Worm (Caenorhabditis elegans) whole organism, mixed stage, embryonic: ENCODE results near the gene srx-93.

Experiments
- M03D4.4 ChIP-seq: sonication (generic microtip); optimal IDR thresholded peaks from 2 replicates; lab custom pipeline; 2017; ENCODE audit warnings: mild to moderate bottlenecking, missing genetic modification characterization, missing compliant biosample characterization
- bed-3 ChIP-seq: fragments of 200-800 bp; sonication (Bioruptor generic); optimal IDR thresholded peaks from 3 replicates; lab custom pipeline; 2018; ENCODE audit warnings: mild to moderate bottlenecking, missing genetic modification characterization, moderate library complexity, missing compliant biosample characterization
- blmp-1 ChIP-seq: fragments of 150-350 bp; optimal IDR thresholded peaks from 2 replicates; lab custom pipeline; 2014; ENCODE audit warnings: missing biosample characterization, missing genetic modification characterization
- ceh-39 ChIP-seq: fragments of 150-350 bp; optimal IDR thresholded peaks from 2 replicates; lab custom pipeline; 2014; ENCODE audit warnings: missing biosample characterization, missing genetic modification characterization
- ceh-43 ChIP-seq: fragments of 200-800 bp; sonication (Bioruptor generic); optimal IDR thresholded peaks from 2 replicates; lab custom pipeline; 2018; ENCODE audit warnings: mild to moderate bottlenecking, missing genetic modification characterization, moderate library complexity, missing compliant biosample characterization
- ceh-83 ChIP-seq: fragments of 200-800 bp; sonication (Bioruptor generic); optimal IDR thresholded peaks from 2 replicates; lab custom pipeline; 2018; ENCODE audit warnings: mild to moderate bottlenecking, missing genetic modification characterization, missing compliant biosample characterization
- ces-1 ChIP-seq: fragments of 150-350 bp; optimal IDR thresholded peaks from 2 replicates; lab custom pipeline; 2014; ENCODE audit warnings: missing biosample characterization, missing genetic modification reagents, missing genetic modification characterization
- cnd-1 ChIP-seq: fragments of 200-800 bp; sonication (Bioruptor generic); optimal IDR thresholded peaks from 2 replicates; lab custom pipeline; 2018; ENCODE audit warnings: mild to moderate bottlenecking, missing genetic modification characterization, missing compliant biosample characterization
- drap-1 ChIP-seq: fragments of 200-800 bp; sonication (Bioruptor generic); optimal IDR thresholded peaks from 3 replicates; lab custom pipeline; 2018; ENCODE audit warnings: mild to moderate bottlenecking, missing genetic modification characterization, missing compliant biosample characterization
- elt-1 ChIP-seq: sonication (generic microtip); optimal IDR thresholded peaks from 2 replicates; lab custom pipeline; 2017; ENCODE audit warnings: missing genetic modification characterization, mild to moderate bottlenecking, missing compliant biosample characterization, antibody characterized with exemption, moderate library complexity, borderline replicate concordance; ENCODE audit not compliant: insufficient read depth
- elt-3 ChIP-seq: fragments of 150-350 bp; optimal IDR thresholded peaks from 2 replicates; lab custom pipeline; 2014; ENCODE audit warnings: missing biosample characterization, missing genetic modification characterization
- flh-1 ChIP-seq: fragments of 200-800 bp; sonication (Bioruptor generic); optimal IDR thresholded peaks from 2 replicates; lab custom pipeline; 2018; ENCODE audit warnings: mild to moderate bottlenecking, missing genetic modification characterization, moderate library complexity, missing compliant biosample characterization
- ham-2 ChIP-seq: fragments of 200-800 bp; sonication (Bioruptor generic); optimal IDR thresholded peaks from 2 replicates; lab custom pipeline; 2018; ENCODE audit warnings: mild to moderate bottlenecking, missing genetic modification characterization, missing compliant biosample characterization
- hlh-1 ChIP-seq: fragments of 150-350 bp; optimal IDR thresholded peaks from 2 replicates; lab custom pipeline; 2014; ENCODE audit warnings: missing biosample characterization, missing genetic modification reagents, missing genetic modification characterization
- lin-13 ChIP-seq: fragments of 150-350 bp; optimal IDR thresholded peaks from 2 replicates; lab custom pipeline; 2014; ENCODE audit warnings: missing biosample characterization, missing genetic modification characterization
- lin-32 ChIP-seq: fragments of 200-800 bp; sonication (Bioruptor generic); optimal IDR thresholded peaks from 2 replicates; lab custom pipeline; 2018; ENCODE audit warnings: mild to moderate bottlenecking, missing genetic modification characterization, missing compliant biosample characterization
- lsy-2 ChIP-seq: fragments of 150-350 bp; optimal IDR thresholded peaks from 2 replicates; lab custom pipeline; 2014; ENCODE audit warnings: missing biosample characterization, missing genetic modification characterization
- mep-1 ChIP-seq: fragments of 150-350 bp; optimal IDR thresholded peaks from 2 replicates; lab custom pipeline; 2017; ENCODE audit warnings: missing biosample characterization, missing genetic modification reagents, missing genetic modification characterization, inconsistent platforms
- mls-2 ChIP-seq: sonication (generic microtip); optimal IDR thresholded peaks from 2 replicates; lab custom pipeline; 2016; ENCODE audit warnings: mild to moderate bottlenecking, missing genetic modification characterization, moderate library complexity, missing compliant biosample characterization
- nhr-2 ChIP-seq: fragments of 150-350 bp; optimal IDR thresholded peaks from 2 replicates; lab custom pipeline; 2014; ENCODE audit warnings: missing biosample characterization, missing genetic modification characterization
- nhr-28 ChIP-seq: fragments of 150-350 bp; optimal IDR thresholded peaks from 2 replicates; lab custom pipeline; 2014; ENCODE audit warnings: missing biosample characterization, missing genetic modification characterization
- nhr-76 ChIP-seq: sonication (generic microtip); optimal IDR thresholded peaks from 2 replicates; lab custom pipeline; 2017; ENCODE audit warnings: missing biosample characterization, missing genetic modification characterization
- pha-4 ChIP-seq: fragments of 150-350 bp; optimal IDR thresholded peaks from 2 replicates; lab custom pipeline; 2018; ENCODE audit warnings: missing biosample characterization, missing genetic modification reagents, missing genetic modification characterization
- sem-2 ChIP-seq: fragments of 200-800 bp; sonication (Bioruptor generic); optimal IDR thresholded peaks from 2 replicates; lab custom pipeline; 2018; ENCODE audit warnings: mild to moderate bottlenecking, missing genetic modification characterization, missing compliant biosample characterization
- snpc-4 ChIP-seq: fragments of 150-350 bp; optimal IDR thresholded peaks from 2 replicates; lab custom pipeline; 2014; ENCODE audit warnings: missing biosample characterization, missing genetic modification characterization
- sptf-1 ChIP-seq: sonication (generic microtip); optimal IDR thresholded peaks from 2 replicates; lab custom pipeline; 2017; ENCODE audit warnings: mild to moderate bottlenecking, missing genetic modification characterization, moderate library complexity, missing compliant biosample characterization
- tbx-8 ChIP-seq: fragments of 200-800 bp; sonication (Bioruptor generic); optimal IDR thresholded peaks from 2 replicates; lab custom pipeline; 2018; ENCODE audit warnings: mild to moderate bottlenecking, missing genetic modification characterization, moderate library complexity, missing compliant biosample characterization
- unc-120 ChIP-seq: sonication (generic microtip); optimal IDR thresholded peaks from 2 replicates; lab custom pipeline; 2017; ENCODE audit warnings: missing genetic modification characterization, missing compliant biosample characterization; ENCODE audit not compliant: poor library complexity, severe bottlenecking
- unc-39 ChIP-seq: fragments of 150-350 bp; optimal IDR thresholded peaks from 2 replicates; lab custom pipeline; 2014; ENCODE audit warnings: missing biosample characterization, missing genetic modification characterization
- unc-62 ChIP-seq: fragments of 150-350 bp; optimal IDR thresholded peaks from 2 replicates; lab custom pipeline; 2014; ENCODE audit warnings: missing biosample characterization, missing genetic modification reagents, missing genetic modification characterization
- zip-8 ChIP-seq: fragments of 150-350 bp; optimal IDR thresholded peaks from 2 replicates; lab custom pipeline; 2014; ENCODE audit warnings: missing biosample characterization, missing genetic modification characterization
- ztf-11 ChIP-seq: fragments of 150-350 bp; optimal IDR thresholded peaks from 2 replicates; lab custom pipeline; 2014; ENCODE audit warnings: missing biosample characterization, missing genetic modification characterization

The srx-93 gene

ce11 chrV:3644193-3644693 is 23.7 kb upstream of the srx-93 start, which contains the start of gene F59B1.8:
Gene F59B1.8 (minus strand): TSS chrV:3644243.
- TF ChIP-seq unc-62 (GFP tag; lab: Kevin White, UChicago) = peak; percentile 2
- TF ChIP-seq ztf-11 (tag; lab: Kevin White, UChicago) = no peak
- no peak for TF ChIP-seq ces-1 (GFP tag; lab: Kevin White, UChicago)
- peak; percentile 45 for TF ChIP-seq nhr-2 (tag; lab: Kevin White, UChicago)
- TF ChIP-seq lin-13 = no peak
- no peak for TF ChIP-seq snpc-4 (tag; lab: Kevin White, UChicago)
- TF ChIP-seq bed-3 (GFP tag; lab: Kevin White, UChicago) = no peak
- TF ChIP-seq elt-1 (tag; lab: Kevin White, UChicago) = no peak
- TF ChIP-seq cnd-1 (tag; lab: Kevin White, UChicago) = no peak
- TF ChIP-seq lin-32 (GFP tag; lab: Kevin White, UChicago) = no peak
- TF ChIP-seq sptf-1 (tag; lab: Kevin White, UChicago) = no peak
- no peak for TF ChIP-seq ceh-39 (tag; lab: Kevin White, UChicago)
- no peak for TF ChIP-seq ham-2 (GFP tag; lab: Kevin White, UChicago)
- TF ChIP-seq zip-8 = peak; percentile 54
- TF ChIP-seq, all 35 proteins: peak for 3

- TF ChIP-seq ces-1 (GFP tag; lab: Kevin White, UChicago) (no peak), flh-1 (GFP tag; lab: Kevin White, UChicago) (no peak), ceh-39 (tag; lab: Kevin White, UChicago) (no peak), nhr-76 (no peak), zip-8 (no peak), lsy-2 (tag; lab: Kevin White, UChicago) (no peak), sem-2 (GFP tag; lab: Kevin White, UChicago) (no peak), cnd-1 (tag; lab: Kevin White, UChicago) (no peak), nhr-28 (tag; lab: Kevin White, UChicago) (no peak), elt-3 (tag; lab: Kevin White, UChicago) (no peak), hlh-1 (tag; lab: Kevin White, UChicago) (no peak), lin-32 (GFP tag; lab: Kevin White, UChicago) (no peak)
Measured at ce11 chrV:3639873-3640272, 19.4 kb upstream of the srx-93 start.

ce11 chrV:3637086-3637485 is 16.6 kb upstream of the srx-93 start, which contains the start of gene srx-41:
Gene srx-41 (minus strand): TSS chrV:3637186.
- no peak for TF ChIP-seq ceh-39 (tag; lab: Kevin White, UChicago)
- TF ChIP-seq blmp-1 (tag; lab: Kevin White, UChicago) = no peak
- TF ChIP-seq hlh-1 (tag; lab: Kevin White, UChicago) = no peak
- no peak for TF ChIP-seq mep-1
- TF ChIP-seq lsy-2 (tag; lab: Kevin White, UChicago) = no peak
- no peak for TF ChIP-seq sptf-1 (tag; lab: Kevin White, UChicago)
- TF ChIP-seq pha-4 = no peak
- no peak for TF ChIP-seq unc-62 (GFP tag; lab: Kevin White, UChicago)
- no peak for TF ChIP-seq ceh-83 (GFP tag; lab: Kevin White, UChicago)
- no peak for TF ChIP-seq tbx-8 (GFP tag; lab: Kevin White, UChicago)
- no peak for TF ChIP-seq nhr-2 (tag; lab: Kevin White, UChicago)
- no peak for TF ChIP-seq mls-2 (tag; lab: Kevin White, UChicago)
- no peak for TF ChIP-seq M03D4.4 (tag; lab: Kevin White, UChicago)
- no peak for TF ChIP-seq drap-1
- TF ChIP-seq unc-39 = no peak
- no peak for TF ChIP-seq flh-1 (GFP tag; lab: Kevin White, UChicago)
- TF ChIP-seq cnd-1 (tag; lab: Kevin White, UChicago) = no peak

- TF ChIP-seq unc-62 (GFP tag; lab: Kevin White, UChicago) (no peak), hlh-1 (tag; lab: Kevin White, UChicago) (no peak), elt-3 (tag; lab: Kevin White, UChicago) (no peak), lin-13 (no peak), M03D4.4 (tag; lab: Kevin White, UChicago) (no peak), sem-2 (GFP tag; lab: Kevin White, UChicago) (no peak), sptf-1 (tag; lab: Kevin White, UChicago) (no peak), zip-8 (no peak), elt-1 (tag; lab: Kevin White, UChicago) (no peak), bed-3 (GFP tag; lab: Kevin White, UChicago) (no peak), ztf-11 (tag; lab: Kevin White, UChicago) (no peak), unc-120 (tag; lab: Kevin White, UChicago) (no peak), blmp-1 (tag; lab: Kevin White, UChicago) (no peak), cnd-1 (tag; lab: Kevin White, UChicago) (no peak), ceh-43 (GFP tag; lab: Kevin White, UChicago) (no peak)
Measured at ce11 chrV:3634293-3635016, 13.9 kb upstream of the srx-93 start.
